Worm (Caenorhabditis elegans) whole organism, L1 larva: Measurements from ENCODE around the gene ugt-8.

ENCODE experiments used
- C16A3.4 ChIP-seq: fragments of 150-350 bp; optimal IDR thresholded peaks from 2 replicates; lab custom pipeline; 2014; ENCODE audit warnings: missing biosample characterization, missing genetic modification characterization
- C34B4.2 ChIP-seq: sonication (generic microtip); optimal IDR thresholded peaks from 2 replicates; lab custom pipeline; 2017; ENCODE audit warnings: mild to moderate bottlenecking, missing genetic modification characterization, missing compliant biosample characterization
- aly-2 ChIP-seq: fragments of 150-350 bp; optimal IDR thresholded peaks from 2 replicates; lab custom pipeline; 2014; ENCODE audit warnings: missing biosample characterization, missing genetic modification characterization
- blmp-1 ChIP-seq: fragments of 150-350 bp; optimal IDR thresholded peaks from 2 replicates; lab custom pipeline; 2014; ENCODE audit warnings: missing biosample characterization, missing genetic modification characterization
- ceh-63 ChIP-seq: fragments of 200-800 bp; sonication (Bioruptor generic); optimal IDR thresholded peaks from 2 replicates; lab custom pipeline; 2018; ENCODE audit warnings: mild to moderate bottlenecking, missing genetic modification characterization, missing compliant biosample characterization
- ceh-82 ChIP-seq, 3 experiments: fragments of 150-350 bp in 1 of 3; sonication (generic microtip) in 2 of 3; optimal IDR thresholded peaks; 2 replicates each; lab custom pipeline; 2014 to 2017; ENCODE audit warnings: missing biosample characterization in 3 of 3, missing genetic modification characterization in 3 of 3
- ceh-88 ChIP-seq: fragments of 200-800 bp; sonication (Bioruptor generic); IDR thresholded peaks from 2 replicates; pipeline ENCODE4 v1.3.6; 2022; ENCODE audit warnings: missing genetic modification characterization, missing compliant biosample characterization
- ces-1 ChIP-seq: fragments of 150-350 bp; optimal IDR thresholded peaks from 2 replicates; lab custom pipeline; 2014; ENCODE audit warnings: missing biosample characterization, missing genetic modification reagents, missing genetic modification characterization
- efl-1 ChIP-seq, 4 experiments: fragments of 150-350 bp; optimal IDR thresholded peaks in 3 of 4; peaks in 1 of 4; 1 replicate in 1 of 4; 2 replicates in 3 of 4; lab custom pipeline; 2014; ENCODE audit warnings: missing biosample characterization in 2 of 4, missing genetic modification characterization in 2 of 4, missing genetic modification reagents in 2 of 4
- efl-3 ChIP-seq: fragments of 200-800 bp; sonication (Bioruptor generic); optimal IDR thresholded peaks from 2 replicates; lab custom pipeline; 2018; ENCODE audit warnings: mild to moderate bottlenecking, missing genetic modification characterization, missing compliant biosample characterization
- elt-2 ChIP-seq: sonication (generic microtip); optimal IDR thresholded peaks from 2 replicates; lab custom pipeline; 2016; ENCODE audit warnings: missing genetic modification characterization, mild to moderate bottlenecking, inconsistent platforms, missing compliant biosample characterization, missing genetic modification reagents
- elt-3 ChIP-seq, 6 experiments: fragments of 150-350 bp in 1 of 6; sonication (generic microtip); optimal IDR thresholded peaks; 2 replicates each; lab custom pipeline; 2017 to 2018; ENCODE audit warnings: missing biosample characterization in 6 of 6, missing genetic modification characterization in 6 of 6, inconsistent platforms in 1 of 6
- lin-14 ChIP-seq: fragments of 200-800 bp; sonication (Bioruptor generic); optimal IDR thresholded peaks from 2 replicates; lab custom pipeline; 2018; ENCODE audit warnings: mild to moderate bottlenecking, missing genetic modification characterization, moderate library complexity, missing compliant biosample characterization
- lin-35 ChIP-seq, 2 experiments: fragments of 150-350 bp; optimal IDR thresholded peaks; 2 replicates each; lab custom pipeline; 2014; ENCODE audit warnings: missing biosample characterization in 2 of 2, missing genetic modification characterization in 2 of 2, missing genetic modification reagents in 2 of 2
- lin-39 ChIP-seq: fragments of 150-350 bp; optimal IDR thresholded peaks from 2 replicates; lab custom pipeline; 2014; ENCODE audit warnings: missing biosample characterization, missing genetic modification reagents, missing genetic modification characterization
- lsy-2 ChIP-seq, 2 experiments: fragments of 150-350 bp; optimal IDR thresholded peaks; 2 replicates each; lab custom pipeline; 2014; ENCODE audit warnings: missing biosample characterization in 2 of 2, missing genetic modification characterization in 2 of 2
- mep-1 ChIP-seq: fragments of 150-350 bp; optimal IDR thresholded peaks from 2 replicates; lab custom pipeline; 2014; ENCODE audit warnings: missing biosample characterization, missing genetic modification characterization
- nhr-12 ChIP-seq: sonication (generic microtip); optimal IDR thresholded peaks from 2 replicates; lab custom pipeline; 2017; ENCODE audit warnings: missing biosample characterization, missing genetic modification characterization
- nhr-19 ChIP-seq: fragments of 200-800 bp; sonication (Bioruptor generic); conservative IDR thresholded peaks from 2 replicates; pipeline ENCODE4 v1.3.6; 2022; ENCODE audit warnings: missing genetic modification characterization, missing compliant biosample characterization
- nhr-20 ChIP-seq: sonication (generic microtip); optimal IDR thresholded peaks from 2 replicates; lab custom pipeline; 2016; ENCODE audit warnings: mild to moderate bottlenecking, missing genetic modification characterization, missing compliant biosample characterization
- nhr-28 ChIP-seq: fragments of 150-350 bp; optimal IDR thresholded peaks from 2 replicates; lab custom pipeline; 2014; ENCODE audit warnings: missing biosample characterization, missing genetic modification characterization
- nhr-71 ChIP-seq: sonication (generic microtip); optimal IDR thresholded peaks from 2 replicates; lab custom pipeline; 2016; ENCODE audit warnings: mild to moderate bottlenecking, missing genetic modification characterization, moderate library complexity, missing compliant biosample characterization
- nhr-76 ChIP-seq: sonication (generic microtip); optimal IDR thresholded peaks from 2 replicates; lab custom pipeline; 2017; ENCODE audit warnings: missing biosample characterization, missing genetic modification characterization
- nhr-85 ChIP-seq: sonication (generic microtip); peaks from one replicate; lab custom pipeline; 2016; ENCODE audit warnings: missing genetic modification characterization, inconsistent platforms, missing compliant biosample characterization
- pag-3 ChIP-seq: sonication (generic microtip); optimal IDR thresholded peaks from 2 replicates; lab custom pipeline; 2017; ENCODE audit warnings: missing genetic modification characterization, mild to moderate bottlenecking, missing compliant biosample characterization, antibody characterized with exemption, borderline replicate concordance; ENCODE audit not compliant: insufficient read depth
- pax-3 ChIP-seq: fragments of 200-800 bp; sonication (Bioruptor generic); optimal IDR thresholded peaks from 2 replicates; lab custom pipeline; 2018; ENCODE audit warnings: mild to moderate bottlenecking, missing genetic modification characterization, moderate library complexity, missing compliant biosample characterization
- snu-23 ChIP-seq: sonication (generic microtip); optimal IDR thresholded peaks from 2 replicates; lab custom pipeline; 2016; ENCODE audit warnings: missing genetic modification characterization, missing compliant biosample characterization
- sup-37 ChIP-seq: fragments of 200-800 bp; sonication (Bioruptor generic); optimal IDR thresholded peaks from 2 replicates; lab custom pipeline; 2018; ENCODE audit warnings: mild to moderate bottlenecking, missing genetic modification characterization, missing compliant biosample characterization
- swsn-7 ChIP-seq: sonication (generic microtip); optimal IDR thresholded peaks from 2 replicates; lab custom pipeline; 2016; ENCODE audit warnings: missing genetic modification characterization, missing compliant biosample characterization
- unc-130 ChIP-seq: fragments of 150-350 bp; optimal IDR thresholded peaks from 2 replicates; lab custom pipeline; 2017; ENCODE audit warnings: missing biosample characterization, missing genetic modification characterization, inconsistent platforms
- unc-30 ChIP-seq: sonication (generic microtip); optimal IDR thresholded peaks from 2 replicates; lab custom pipeline; 2017; ENCODE audit warnings: missing biosample characterization, missing genetic modification characterization
- unc-86 ChIP-seq: sonication (generic microtip); optimal IDR thresholded peaks from 2 replicates; lab custom pipeline; 2016; ENCODE audit warnings: missing genetic modification characterization, missing compliant biosample characterization
- ztf-11 ChIP-seq, 2 experiments: sonication (generic microtip); optimal IDR thresholded peaks; 2 replicates each; lab custom pipeline; 2016 to 2017; ENCODE audit warnings: missing genetic modification characterization in 2 of 2, missing biosample characterization in 1 of 2, missing compliant biosample characterization in 1 of 2
- ztf-4 ChIP-seq: fragments of 150-350 bp; optimal IDR thresholded peaks from 2 replicates; lab custom pipeline; 2014; ENCODE audit warnings: missing biosample characterization, missing genetic modification characterization

Gene ugt-8

ce11 chrV:4885372-4885771, 18.4 kb upstream of the ugt-8 start, which contains the start of gene T19H12.3:
T19H12.3 (plus strand) TSS chrV:4885672.
- TF ChIP-seq swsn-7 (no peak), pag-3 (tag; lab: Kevin White, UChicago) (no peak), lsy-2 (tag; optimal IDR thresholded peaks at IDR 0.05; lab: Kevin White, UChicago) (no peak), mep-1 (no peak), C16A3.4 (tag; lab: Kevin White, UChicago) (no peak), nhr-19 (GFP tag; lab: Robert Waterston, UW) (no peak), ztf-11 (tag; optimal IDR thresholded peaks at IDR 0.05; lab: Kevin White, UChicago) (no peak), aly-2 (tag; lab: Kevin White, UChicago) (no peak)

ce11 chrV:4889477-4889876, 14.3 kb upstream of the ugt-8 start, which contains the start of gene ugt-12:
ugt-12 (minus strand) TSS chrV:4889629.
- TF ChIP-seq lin-14 (peak; percentile 61), nhr-85 (peak; percentile 74), lin-39 (no peak), ces-1 (GFP tag; lab: Kevin White, UChicago) (no peak), nhr-12 (tag; lab: Kevin White, UChicago) (no peak), ceh-63 (GFP tag; lab: Kevin White, UChicago) (no peak), lin-35 (GFP tag; optimal IDR thresholded peaks at IDR 0.05; lab: Kevin White, UChicago) (peak in 1 of 2 experiments; percentile 34), elt-3 (tag; optimal IDR thresholded peaks at IDR 0.05; lab: Kevin White, UChicago) (peak in 2 of 6 experiments; percentile 10 to 37), snu-23 (peak; percentile 26), nhr-71 (tag; lab: Kevin White, UChicago) (peak; percentile 48), ceh-82 (tag; optimal IDR thresholded peaks at IDR 0.05; lab: Kevin White, UChicago) (no peak), elt-2 (tag; lab: Kevin White, UChicago) (peak; percentile 49), nhr-20 (tag; lab: Kevin White, UChicago) (peak; percentile 52)
- TF ChIP-seq, all 84 proteins: peak for 8

ce11 chrV:4889976-4890479, 13.7 kb upstream of the ugt-8 start, which contains the start of gene T19H12.2:
T19H12.2 (plus strand) TSS chrV:4890429.
- TF ChIP-seq lsy-2 (tag; optimal IDR thresholded peaks at IDR 0.05; lab: Kevin White, UChicago) (peak in 1 of 2 experiments; percentile 57), blmp-1 (tag; lab: Kevin White, UChicago) (peak; percentile 22), nhr-76 (no peak)

ce11 chrV:4890781-4891180, 12.9 kb upstream of the ugt-8 start:
- TF ChIP-seq efl-1 (optimal IDR thresholded peaks at IDR 0.05; lab: Kevin White, UChicago) (no peak), efl-1 (GFP tag; optimal IDR thresholded peaks at IDR 0.05 in 1 of 2; lab: Kevin White, UChicago) (peak in 1 of 2 experiments; percentile 15), snu-23 (no peak)

- no peak for TF ChIP-seq ztf-11 (tag; optimal IDR thresholded peaks at IDR 0.05; lab: Kevin White, UChicago)
- TF ChIP-seq ztf-4 (tag; lab: Kevin White, UChicago) = no peak
- TF ChIP-seq nhr-12 (tag; lab: Kevin White, UChicago) = no peak
- no peak for TF ChIP-seq blmp-1 (tag; lab: Kevin White, UChicago)
Observed at ce11 chrV:4891305-4891704, 12.4 kb upstream of the ugt-8 start.

- TF ChIP-seq elt-2 (tag; lab: Kevin White, UChicago) (no peak), pax-3 (tag; lab: Kevin White, UChicago) (no peak), unc-30 (tag; lab: Kevin White, UChicago) (no peak), nhr-76 (no peak), ceh-88 (GFP tag; lab: Robert Waterston, UW) (no peak), C34B4.2 (tag; lab: Kevin White, UChicago) (no peak), unc-130 (tag; lab: Kevin White, UChicago) (no peak), lin-35 (GFP tag; optimal IDR thresholded peaks at IDR 0.05; lab: Kevin White, UChicago) (no peak), efl-1 (optimal IDR thresholded peaks at IDR 0.05; lab: Kevin White, UChicago) (no peak), efl-1 (GFP tag; optimal IDR thresholded peaks at IDR 0.05 in 1 of 2; lab: Kevin White, UChicago) (no peak), sup-37 (no peak), unc-86 (tag; lab: Kevin White, UChicago) (no peak), efl-3 (GFP tag; lab: Kevin White, UChicago) (no peak), nhr-28 (tag; lab: Kevin White, UChicago) (no peak)
- TF ChIP-seq, all 84 proteins: peak for 0
Observed at ce11 chrV:4894971-4895370, 8.8 kb upstream of the ugt-8 start, which contains the start of gene ugt-11. ugt-11 (minus strand) TSS chrV:4895071.
